Worm (Caenorhabditis elegans): Measurements from ENCODE around the gene T19C4.24.

The T19C4.24 gene

ce11 chrV:11148971-11149370 is 2.2 kb upstream of the T19C4.24 start:
- TF ChIP-seq elt-3 (tag; optimal IDR thresholded peaks at IDR 0.05), result peak in 1 of 6 experiments; percentile 48
- no peak for TF ChIP-seq sup-37 (GFP tag; optimal IDR thresholded peaks at IDR 0.05)
- TF ChIP-seq lir-3 (tag; optimal IDR thresholded peaks at IDR 0.05; ENCODE audit: poor library complexity), result no peak
- no peak for TF ChIP-seq elt-2 (tag; optimal IDR thresholded peaks at IDR 0.05)
- peak; percentile 79 for TF ChIP-seq nhr-85 (tag)
- no peak for TF ChIP-seq sptf-1 (tag; optimal IDR thresholded peaks at IDR 0.05)
- TF ChIP-seq ztf-4 (tag; optimal IDR thresholded peaks at IDR 0.05), result no peak
- TF ChIP-seq zip-4 (GFP tag; optimal IDR thresholded peaks at IDR 0.05), result no peak
- TF ChIP-seq mep-1 (tag; optimal IDR thresholded peaks at IDR 0.05), result peak; percentile 8
- no peak for TF ChIP-seq vab-15 (tag; optimal IDR thresholded peaks at IDR 0.05)
- no peak for TF ChIP-seq ama-1 (optimal IDR thresholded peaks at IDR 0.05)
- TF ChIP-seq blmp-1 (tag; optimal IDR thresholded peaks at IDR 0.05), result peak; percentile 80

- TF ChIP-seq lsy-2 (tag; optimal IDR thresholded peaks at IDR 0.05) (peak in 1 of 2 experiments; percentile 12), nhr-90 (tag; optimal IDR thresholded peaks at IDR 0.05; ENCODE audit: poor library complexity) (peak; percentile 17), lin-13 (GFP tag; optimal IDR thresholded peaks at IDR 0.05) (no peak), sox-4 (tag; optimal IDR thresholded peaks at IDR 0.05) (no peak), nhr-76 (tag; optimal IDR thresholded peaks at IDR 0.05) (no peak), sup-37 (GFP tag; optimal IDR thresholded peaks at IDR 0.05) (no peak), unc-130 (tag; optimal IDR thresholded peaks at IDR 0.05) (no peak), unc-98 (GFP tag; IDR thresholded peaks at IDR 0.05) (no peak), elt-2 (tag; optimal IDR thresholded peaks at IDR 0.05) (no peak), mab-9 (GFP tag; IDR thresholded peaks at IDR 0.05) (no peak), pqm-1 (tag; optimal IDR thresholded peaks at IDR 0.05) (no peak), nhr-85 (tag) (peak; percentile 86), nhr-71 (tag; optimal IDR thresholded peaks at IDR 0.05) (peak; percentile 38), nhr-84 (tag; optimal IDR thresholded peaks at IDR 0.05) (no peak), nhr-19 (GFP tag; conservative IDR thresholded peaks at IDR 0.05) (no peak; the same call in 1 of the 2 replicates), mdl-1 (tag; optimal IDR thresholded peaks at IDR 0.05) (no peak), fkh-10 (GFP tag; optimal IDR thresholded peaks at IDR 0.05) (no peak), nhr-28 (tag; optimal IDR thresholded peaks at IDR 0.05) (no peak), ceh-88 (GFP tag; IDR thresholded peaks at IDR 0.05) (no peak), snpc-4 (tag; optimal IDR thresholded peaks at IDR 0.05) (no peak), C04F5.9 (tag; optimal IDR thresholded peaks at IDR 0.05) (no peak), ceh-8 (GFP tag; optimal IDR thresholded peaks at IDR 0.05) (no peak), efl-1 (optimal IDR thresholded peaks at IDR 0.05) (no peak), efl-1 (GFP tag; optimal IDR thresholded peaks at IDR 0.05 in 1 of 2) (peak in 1 of 2 experiments; percentile 76), jun-1 (tag; optimal IDR thresholded peaks at IDR 0.05) (peak; percentile 9), lir-3 (tag; optimal IDR thresholded peaks at IDR 0.05; ENCODE audit: poor library complexity) (no peak), Y116A8C.19 (tag; optimal IDR thresholded peaks at IDR 0.05; ENCODE audit: borderline replicate concordance) (no peak), fkh-8 (tag; optimal IDR thresholded peaks at IDR 0.05) (no peak), elt-3 (tag; optimal IDR thresholded peaks at IDR 0.05) (peak in 1 of 6 experiments; percentile 76), egl-27 (tag; optimal IDR thresholded peaks at IDR 0.05) (no peak), irx-1 (tag; optimal IDR thresholded peaks at IDR 0.05) (no peak), tlp-1 (tag; optimal IDR thresholded peaks at IDR 0.05) (no peak), hlh-17 (GFP tag; optimal IDR thresholded peaks at IDR 0.05; ENCODE audit: borderline replicate concordance) (no peak), nhr-20 (tag; optimal IDR thresholded peaks at IDR 0.05) (no peak), hpl-2 (GFP tag; optimal IDR thresholded peaks at IDR 0.05) (no peak), ama-1 (optimal IDR thresholded peaks at IDR 0.05) (no peak), efl-3 (GFP tag; optimal IDR thresholded peaks at IDR 0.05) (no peak), F16B12.6 (tag; optimal IDR thresholded peaks at IDR 0.05) (no peak), ztf-4 (tag; optimal IDR thresholded peaks at IDR 0.05) (peak; percentile 18), unc-62 (GFP tag; optimal IDR thresholded peaks at IDR 0.05) (no peak), grh-1 (GFP tag; IDR thresholded peaks at IDR 0.05) (no peak), swsn-7 (tag; optimal IDR thresholded peaks at IDR 0.05) (no peak)
Observed at ce11 chrV:11147780-11148144, 954 bp upstream of the T19C4.24 start.

All from whole organism, L1 larva.